Worm (Caenorhabditis elegans): ENCODE data around the gene F35E12.2.

The F35E12.2 gene

ce11 chrV:13724781-13725180, at the start of gene F35E12.2:
TSS of gene F35E12.2 (minus strand) at chrV:13724881.
- TF ChIP-seq ceh-22 (tag; optimal IDR thresholded peaks at IDR 0.05) (no peak), F13H6.1 (tag; optimal IDR thresholded peaks at IDR 0.05) (no peak), ref-2 (tag; optimal IDR thresholded peaks at IDR 0.05) (no peak), ceh-30 (tag; optimal IDR thresholded peaks at IDR 0.05) (no peak), fkh-10 (GFP tag; optimal IDR thresholded peaks at IDR 0.05) (no peak), hlh-30 (tag; optimal IDR thresholded peaks at IDR 0.05; ENCODE audit: insufficient read depth) (no peak), dve-1 (tag; optimal IDR thresholded peaks at IDR 0.05) (no peak), Y22D7AL.16 (tag; optimal IDR thresholded peaks at IDR 0.05) (no peak), zip-5 (tag; optimal IDR thresholded peaks at IDR 0.05) (no peak), odd-2 (tag; optimal IDR thresholded peaks at IDR 0.05) (no peak), ceh-6 (GFP tag; optimal IDR thresholded peaks at IDR 0.05) (no peak), dmd-4 (tag; optimal IDR thresholded peaks at IDR 0.05; ENCODE audit: borderline replicate concordance) (no peak), nhr-232 (tag; optimal IDR thresholded peaks at IDR 0.05) (no peak), sdc-2 (tag; optimal IDR thresholded peaks at IDR 0.05) (no peak), sox-4 (tag; optimal IDR thresholded peaks at IDR 0.05) (no peak), sox-2 (GFP tag; IDR thresholded peaks at IDR 0.05) (no peak), ceh-2 (tag; optimal IDR thresholded peaks at IDR 0.05) (no peak), tbx-7 (tag; optimal IDR thresholded peaks at IDR 0.05) (no peak)

- no peak for TF ChIP-seq ceh-22 (tag; optimal IDR thresholded peaks at IDR 0.05)
Observed at ce11 chrV:13771209-13771608, 46.5 kb upstream of the F35E12.2 start, which contains the start of gene F20G2.5. TSS of gene F20G2.5 (plus strand) at chrV:13771509.

ce11 chrV:13768941-13769436, 44.3 kb upstream of the F35E12.2 start, which contains the start of gene nas-24:
TSS of gene nas-24 (plus strand) at chrV:13769386.
- TF ChIP-seq unc-42 (tag; optimal IDR thresholded peaks at IDR 0.05) (no peak), ztf-16 (tag; optimal IDR thresholded peaks at IDR 0.05) (no peak), fkh-10 (GFP tag; optimal IDR thresholded peaks at IDR 0.05) (no peak), pat-9 (tag; optimal IDR thresholded peaks at IDR 0.05) (no peak), pag-3 (tag; optimal IDR thresholded peaks at IDR 0.05; ENCODE audit: borderline replicate concordance) (no peak)

- no peak for TF ChIP-seq eyg-1 (tag; optimal IDR thresholded peaks at IDR 0.05)
- TF ChIP-seq ama-1 (optimal IDR thresholded peaks at IDR 0.05), result no peak
- TF ChIP-seq mec-3 (tag; optimal IDR thresholded peaks at IDR 0.05; ENCODE audit: borderline replicate concordance), result no peak
- no peak for TF ChIP-seq pros-1 (tag; optimal IDR thresholded peaks at IDR 0.05)
- no peak for TF ChIP-seq sdc-2 (tag; optimal IDR thresholded peaks at IDR 0.05)
- no peak for TF ChIP-seq ahr-1 (tag; optimal IDR thresholded peaks at IDR 0.05)
- TF ChIP-seq ref-2 (tag; optimal IDR thresholded peaks at IDR 0.05), result no peak
- no peak for TF ChIP-seq sox-2 (GFP tag; IDR thresholded peaks at IDR 0.05)
- no peak for TF ChIP-seq odd-2 (tag; optimal IDR thresholded peaks at IDR 0.05)
- no peak for TF ChIP-seq ceh-31 (tag; optimal IDR thresholded peaks at IDR 0.05)
Observed at ce11 chrV:13768388-13768787, 43.7 kb upstream of the F35E12.2 start, which contains the start of gene F20G2.3. TSS of gene F20G2.3 (minus strand) at chrV:13768488.

DNA sequence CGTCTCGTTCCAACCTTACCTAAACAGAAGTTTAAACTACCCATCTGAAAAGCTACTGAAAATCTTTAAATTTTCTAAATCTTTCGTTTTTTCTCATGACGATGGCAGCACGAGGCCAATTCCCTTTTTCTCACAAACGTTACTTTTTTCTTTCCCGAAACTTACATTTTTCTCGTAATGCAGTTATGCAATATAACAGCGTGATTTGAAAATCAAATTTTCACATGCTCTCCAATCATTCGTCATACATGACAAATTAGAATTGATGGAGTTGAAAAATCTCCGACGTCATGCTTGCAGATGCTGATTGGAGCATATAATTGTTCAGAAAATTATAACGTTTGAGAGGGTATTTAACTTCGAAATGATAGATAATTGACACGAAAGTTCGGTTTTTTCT, 39.0 kb upstream of the F35E12.2 start:
- TF ChIP-seq K09A11.1 (tag; optimal IDR thresholded peaks at IDR 0.05; ENCODE audit: insufficient read depth) (no peak), ceh-22 (tag; optimal IDR thresholded peaks at IDR 0.05) (no peak), sox-2 (GFP tag; IDR thresholded peaks at IDR 0.05) (no peak), fkh-6 (tag; optimal IDR thresholded peaks at IDR 0.05) (no peak), Y22D7AL.16 (tag; optimal IDR thresholded peaks at IDR 0.05) (no peak), pag-3 (tag; optimal IDR thresholded peaks at IDR 0.05; ENCODE audit: borderline replicate concordance) (no peak), lin-11 (tag; optimal IDR thresholded peaks at IDR 0.05) (no peak), ttx-3 (tag; optimal IDR thresholded peaks at IDR 0.05) (no peak), dmd-4 (tag; optimal IDR thresholded peaks at IDR 0.05; ENCODE audit: borderline replicate concordance) (no peak), ceh-2 (tag; optimal IDR thresholded peaks at IDR 0.05) (no peak)
